Fruit fly (Drosophila melanogaster) S2 (cell line): ENCODE data around the gene ND-B17.

ENCODE experiments used
- CG8478 ChIP-seq: fragments of >200 bp; optimal IDR thresholded peaks from 2 replicates; lab custom pipeline; 2018
- CTCF ChIP-seq, 2 experiments: fragments of >200 bp; optimal IDR thresholded peaks; 2 replicates each; lab custom pipeline; 2018

Gene ND-B17

DNA sequence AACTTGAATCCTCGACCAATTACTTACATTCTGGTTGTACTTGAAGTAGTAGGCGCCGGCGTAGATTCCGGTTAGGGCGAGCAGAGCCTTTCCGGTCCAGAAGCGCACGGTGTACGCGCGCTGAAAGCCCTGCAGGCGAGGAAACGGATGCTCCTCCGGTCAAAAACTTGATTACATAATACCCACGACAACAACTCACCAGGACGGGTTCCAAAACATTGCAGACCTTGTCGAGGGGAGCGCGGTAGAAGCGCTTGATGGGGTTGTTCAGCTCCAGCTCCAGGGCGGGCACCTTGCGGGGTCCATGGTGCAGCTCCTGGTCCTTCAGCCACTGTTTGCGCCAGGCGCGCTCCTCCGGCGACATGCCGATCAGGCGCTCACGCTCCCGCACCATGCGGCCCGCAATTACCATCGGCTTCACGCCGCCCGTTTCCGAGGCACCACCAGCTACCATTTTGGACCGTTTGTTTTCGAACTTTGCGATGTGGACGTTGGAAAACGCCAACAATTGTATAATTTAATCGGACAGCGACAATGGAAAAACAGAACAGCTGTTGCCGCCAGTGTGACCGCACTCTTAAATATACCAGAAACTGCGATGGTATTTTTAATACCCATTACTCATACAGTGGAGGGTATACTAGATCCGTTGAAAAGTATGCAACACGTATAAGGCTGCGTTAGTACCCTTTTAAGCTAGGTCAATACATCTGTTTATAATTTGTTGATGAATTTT, at the start of gene ND-B17:
ND-B17 (minus strand) TSS at position 556 of the 736 bp plus-strand sequence.
- TF ChIP-seq CG8478 = no peak

DNA sequence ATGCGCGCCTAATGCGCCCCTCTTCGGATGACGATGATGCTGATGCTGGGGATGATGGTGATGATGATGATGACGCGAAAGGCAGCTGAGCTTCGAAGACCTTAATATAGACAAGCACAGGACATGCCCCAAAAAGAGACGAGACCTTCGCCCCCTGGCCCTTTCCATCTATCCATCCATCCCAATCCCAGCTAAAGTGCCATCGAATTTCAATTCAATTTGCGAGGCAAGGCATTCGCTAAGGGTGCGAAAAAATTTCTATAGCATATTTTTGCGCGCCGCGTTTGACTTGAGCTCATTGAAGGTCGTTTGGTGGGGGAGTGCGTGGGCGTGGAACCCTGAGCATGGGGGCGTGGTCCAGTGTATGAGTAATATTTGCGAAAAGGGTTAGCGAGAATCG, 45.4 kb upstream of the ND-B17 start:
- TF ChIP-seq CTCF (optimal IDR thresholded peaks at IDR 0.05; lab: Kevin White, UChicago) (no peak), CG8478 (no peak)

DNA sequence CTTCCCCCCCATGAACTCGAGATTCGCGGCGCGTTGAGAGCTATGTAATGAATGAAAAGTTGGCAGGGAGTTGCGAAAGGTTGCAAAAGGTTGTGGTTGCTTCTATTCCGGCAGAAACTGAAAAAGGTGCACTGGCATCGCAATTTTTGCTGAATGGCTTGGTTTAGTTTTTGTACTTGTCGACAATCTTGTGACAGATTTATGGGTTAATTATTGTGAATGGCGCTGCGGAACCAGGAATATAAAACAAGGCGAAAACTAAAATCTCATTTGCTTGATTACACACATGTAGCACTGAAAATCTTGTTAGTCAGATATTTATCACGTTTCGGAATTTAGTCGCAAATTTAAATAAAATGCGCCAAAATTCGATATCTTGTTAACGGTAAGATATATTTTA, 32.9 kb upstream of the ND-B17 start, which contains the start of gene t-Grip91:
t-Grip91 (plus strand) TSS at position 301 of the 400 bp plus-strand sequence.
- TF ChIP-seq CG8478 (no peak), CTCF (optimal IDR thresholded peaks at IDR 0.05; lab: Kevin White, UChicago) (no peak)

DNA sequence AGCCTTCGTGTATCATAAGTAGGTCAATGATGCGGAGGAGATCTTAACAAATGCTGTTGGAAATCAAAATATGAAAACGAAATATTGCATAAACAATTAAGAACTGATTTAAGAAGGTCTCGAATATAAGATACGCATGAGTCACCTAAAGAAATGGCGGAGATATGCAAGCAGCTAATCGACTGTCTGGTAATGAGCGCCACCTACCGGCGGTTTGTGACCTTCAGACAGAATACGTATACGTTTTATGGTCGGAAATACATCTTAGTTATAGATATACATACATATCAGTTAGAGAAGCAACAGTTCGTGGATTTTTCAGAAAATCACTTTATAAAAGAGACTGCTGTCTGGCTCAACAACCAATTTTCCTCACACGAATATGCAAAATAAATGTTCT, 32.1 kb upstream of the ND-B17 start:
- TF ChIP-seq CTCF (optimal IDR thresholded peaks at IDR 0.05; lab: Kevin White, UChicago) = peak; percentile 80 to 83
- no peak for TF ChIP-seq CG8478

DNA sequence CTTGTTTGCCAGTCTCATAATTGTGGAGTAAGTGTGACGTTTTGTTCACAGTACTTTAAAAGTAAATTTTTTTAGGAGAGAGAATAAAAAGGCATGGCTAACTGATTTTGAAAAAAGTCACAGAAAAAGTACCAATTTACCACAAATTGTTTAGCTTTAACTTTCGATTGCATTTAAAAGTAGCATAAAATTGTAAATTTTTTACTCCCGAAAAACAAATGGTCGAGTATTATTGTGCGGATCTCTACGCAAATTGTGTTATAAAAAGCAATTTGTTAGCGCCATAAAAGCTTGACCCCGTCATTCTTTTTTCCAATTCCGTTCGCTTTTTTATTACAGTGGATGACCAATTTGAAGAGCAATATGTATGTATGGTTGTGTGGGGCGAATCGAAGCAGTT, 25.9 kb upstream of the ND-B17 start, which contains the start of gene CG43760:
CG43760 (minus strand) TSS at position 101 of the 400 bp plus-strand sequence.
- no peak for TF ChIP-seq CG8478
- no peak for TF ChIP-seq CTCF (optimal IDR thresholded peaks at IDR 0.05; lab: Kevin White, UChicago)

DNA sequence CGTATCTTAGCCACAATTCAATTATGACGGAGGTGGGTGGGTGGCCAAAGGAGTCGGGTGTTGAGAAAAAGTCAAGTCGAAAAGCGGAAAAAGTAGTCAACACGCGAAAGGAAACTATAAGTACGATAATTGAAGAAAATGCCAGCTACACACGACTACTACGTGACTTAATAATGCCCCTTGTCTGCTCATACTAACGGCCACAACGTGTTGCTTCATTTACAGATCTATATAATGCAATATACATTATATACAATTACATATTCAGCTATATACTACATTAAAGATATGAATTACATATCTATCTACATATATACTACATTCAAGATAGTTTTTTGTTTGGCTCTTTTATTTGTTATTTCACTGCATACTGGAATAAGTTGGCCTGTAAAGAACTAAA, 22.1 kb upstream of the ND-B17 start, which contains the start of gene CG31826:
CG31826 (minus strand) TSS at position 101 of the 400 bp plus-strand sequence.
- TF ChIP-seq CTCF (optimal IDR thresholded peaks at IDR 0.05; lab: Kevin White, UChicago) (no peak), CG8478 (no peak)

DNA sequence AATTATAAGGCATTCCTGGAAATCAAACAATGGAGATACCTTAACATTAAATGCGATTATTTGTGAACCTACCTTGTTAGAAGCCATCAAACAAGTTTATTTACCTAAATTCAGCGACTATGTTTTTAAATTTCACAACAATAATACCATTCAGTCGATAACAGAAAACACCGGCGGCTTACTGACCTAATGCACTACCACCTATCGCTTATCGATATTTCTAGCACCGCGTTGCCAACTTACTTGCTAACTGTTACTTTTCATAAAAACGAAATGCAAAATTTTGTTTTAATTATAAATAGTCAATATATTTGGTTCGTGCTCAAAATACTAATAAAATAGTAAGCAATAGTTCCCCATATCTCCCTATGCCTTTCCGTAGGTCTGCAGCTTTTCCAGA, 20.1 kb upstream of the ND-B17 start, which contains the start of gene Ku80:
Ku80 (minus strand) TSS at position 182 of the 400 bp plus-strand sequence.
- TF ChIP-seq CTCF (optimal IDR thresholded peaks at IDR 0.05; lab: Kevin White, UChicago) (no peak), CG8478 (no peak)

DNA sequence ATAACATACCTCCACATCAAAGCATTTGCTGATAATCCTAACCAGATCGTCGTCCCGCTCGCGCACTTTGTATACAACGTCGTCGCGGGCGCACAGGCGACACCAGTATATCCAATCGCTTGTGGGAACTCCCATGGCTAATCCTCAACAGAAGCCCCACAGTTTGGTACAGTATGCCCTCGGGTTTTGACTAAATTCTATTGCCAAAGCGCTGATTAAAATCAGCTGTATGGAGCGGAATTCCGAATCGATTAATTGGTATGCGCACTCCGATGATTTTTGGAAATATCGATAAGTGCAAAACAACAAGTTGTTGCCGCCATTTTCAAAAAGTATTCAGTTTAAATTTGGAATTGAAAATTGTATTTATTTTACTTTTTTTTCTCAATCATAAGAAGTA, 17.2 kb upstream of the ND-B17 start, which contains the start of gene wek:
wek (minus strand) TSS at position 253 of the 400 bp plus-strand sequence.
- TF ChIP-seq CTCF (optimal IDR thresholded peaks at IDR 0.05; lab: Kevin White, UChicago) = no peak
- no peak for TF ChIP-seq CG8478

DNA sequence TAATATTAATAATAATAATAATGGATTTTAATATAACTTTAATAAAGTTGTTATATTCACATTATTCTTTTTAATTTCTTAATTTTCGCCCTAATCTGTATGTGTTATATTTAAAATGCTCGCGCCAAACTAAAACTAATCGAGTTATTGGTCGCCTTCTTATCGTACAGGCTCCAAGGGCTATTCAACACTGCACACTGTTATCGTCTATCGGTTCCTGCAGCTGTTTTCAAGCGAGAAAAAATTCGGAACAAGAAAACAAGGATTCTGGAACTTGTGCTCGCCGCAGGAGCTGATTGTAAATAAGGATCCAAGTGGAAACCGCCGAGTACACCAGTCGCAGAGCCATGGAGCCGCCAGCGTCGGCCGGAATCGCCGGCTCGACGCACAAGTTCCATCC, 13.2 kb upstream of the ND-B17 start, which contains the start of gene CG3793:
CG3793 (plus strand) TSS at position 192 of the 400 bp plus-strand sequence.
- no peak for TF ChIP-seq CG8478

DNA sequence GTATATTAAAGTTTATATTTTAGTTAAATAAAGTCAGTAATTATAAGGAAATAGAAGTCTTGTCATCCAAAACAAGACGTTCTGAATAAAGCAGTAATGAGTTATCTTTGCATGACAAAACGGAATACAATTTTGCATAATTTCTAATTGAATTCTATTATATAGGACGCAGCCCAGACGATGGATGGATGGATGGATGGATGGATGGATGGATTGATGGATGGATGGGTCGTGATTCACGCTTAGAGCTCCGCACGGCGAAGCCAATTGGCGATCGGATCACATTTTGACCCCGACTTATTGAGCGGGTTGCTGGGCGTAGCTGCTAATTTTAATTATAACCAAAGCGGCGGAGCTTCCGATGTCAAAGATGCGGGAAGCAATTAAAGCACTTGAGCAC, 12.5 kb upstream of the ND-B17 start:
- no peak for TF ChIP-seq CTCF (optimal IDR thresholded peaks at IDR 0.05; lab: Kevin White, UChicago)
- TF ChIP-seq CG8478 = no peak

DNA sequence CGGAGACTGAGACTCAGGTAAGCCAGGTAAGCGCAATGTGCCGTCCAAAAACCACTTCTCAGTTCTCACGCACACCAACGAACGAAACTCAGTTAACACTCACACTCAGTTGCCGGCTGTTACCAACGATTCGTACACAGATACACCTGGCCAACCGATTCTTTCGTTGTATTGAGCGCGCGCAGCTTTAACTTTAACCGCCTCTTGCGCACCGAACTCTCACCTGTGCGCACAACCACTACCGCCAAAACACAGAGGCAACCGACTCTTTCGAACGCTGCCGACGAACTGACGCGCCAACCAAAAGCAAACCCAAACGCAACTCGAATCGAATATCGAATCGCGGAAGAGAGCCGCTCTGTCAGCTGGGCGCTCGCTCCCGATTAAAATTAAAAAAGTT, 11.6 kb upstream of the ND-B17 start, which contains the start of gene Gli:
Gli (minus strand) TSS at position 293 of the 400 bp plus-strand sequence.
- TF ChIP-seq CTCF (optimal IDR thresholded peaks at IDR 0.05; lab: Kevin White, UChicago) (no peak), CG8478 (no peak)

DNA sequence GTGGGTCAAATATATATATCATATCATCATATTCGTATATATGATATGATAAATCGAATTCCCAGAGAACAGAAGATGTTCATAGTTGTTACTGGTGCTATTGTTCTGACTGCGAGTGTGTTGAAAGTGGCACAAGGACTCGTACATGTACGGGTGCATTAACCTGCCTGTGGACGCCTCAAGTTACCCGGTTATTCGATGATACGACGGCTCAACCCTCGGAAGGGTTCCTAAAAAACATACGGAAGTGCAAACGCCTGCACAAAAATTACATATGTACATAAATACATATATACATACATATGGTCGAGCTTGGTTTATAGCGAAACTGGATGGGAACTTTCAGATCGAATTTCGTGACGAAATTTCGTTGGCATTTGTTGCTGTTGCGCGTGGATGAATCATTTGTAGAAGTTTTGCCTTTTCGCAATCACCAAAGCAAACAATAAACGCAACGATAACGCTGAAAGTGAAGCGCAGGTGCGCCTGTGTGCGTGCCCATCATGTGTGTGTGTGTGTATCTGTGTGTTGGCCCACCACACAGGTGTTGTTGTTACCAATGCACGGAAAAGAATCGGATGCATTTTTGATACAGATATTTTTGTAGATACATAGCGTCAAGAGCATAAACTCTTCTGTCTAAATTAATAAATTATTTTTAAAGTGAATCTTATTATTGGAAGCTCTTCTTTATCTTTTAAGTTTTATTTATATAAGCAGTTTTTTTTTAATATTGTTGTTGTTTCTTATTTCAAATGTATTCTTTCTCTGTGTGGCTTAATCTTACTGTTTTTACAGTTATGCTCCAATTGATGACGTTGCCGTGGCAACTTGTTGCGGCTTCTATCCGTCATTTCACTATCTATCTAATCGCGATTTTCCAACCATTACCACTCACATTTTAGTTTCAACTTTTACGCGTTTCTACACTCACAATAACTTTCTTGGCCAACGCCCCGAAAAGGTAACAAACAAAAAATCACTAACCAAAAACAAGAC, 10.8 kb upstream of the ND-B17 start:
- TF ChIP-seq CG8478 (no peak), CTCF (optimal IDR thresholded peaks at IDR 0.05; lab: Kevin White, UChicago) (no peak)

DNA sequence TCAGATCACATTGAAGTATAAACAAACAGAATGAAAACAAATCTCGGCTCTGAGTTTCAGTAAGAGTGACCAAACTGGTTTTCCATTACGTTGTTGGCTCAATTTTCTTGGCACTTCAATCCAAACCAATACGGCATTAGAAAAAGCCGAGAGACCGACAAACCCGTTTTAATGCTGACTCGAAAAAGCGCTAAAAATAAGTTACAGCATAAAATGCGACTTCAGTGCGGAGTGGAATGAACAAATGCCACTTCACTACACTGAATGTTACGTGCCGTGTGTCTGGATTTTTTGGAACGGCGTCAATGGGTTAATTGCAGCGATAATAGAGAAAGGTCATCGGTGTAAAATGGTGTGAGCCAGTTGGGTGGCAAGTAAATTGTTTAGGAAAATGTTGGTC, 9.8 kb upstream of the ND-B17 start:
- TF ChIP-seq CG8478 = no peak
- TF ChIP-seq CTCF (optimal IDR thresholded peaks at IDR 0.05; lab: Kevin White, UChicago) = no peak

DNA sequence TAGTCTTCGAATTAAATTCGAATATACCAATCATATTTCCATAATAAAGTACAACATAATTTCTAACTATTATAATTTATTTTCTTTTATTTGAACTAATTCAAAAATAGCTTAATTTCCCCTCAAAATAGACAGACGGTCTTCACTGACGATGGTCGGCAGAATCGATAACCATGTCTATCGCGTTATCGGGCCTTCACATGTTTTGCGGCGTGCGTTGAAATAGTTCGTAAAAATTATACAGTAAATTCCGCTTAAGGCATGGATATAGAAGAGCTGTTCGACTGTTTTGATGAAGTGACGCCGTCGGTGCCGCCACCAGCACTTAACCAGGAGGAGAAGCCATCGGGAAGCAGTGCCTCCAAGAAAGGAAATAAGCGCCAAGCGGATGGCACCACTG, 1.2 kb upstream of the ND-B17 start, which contains the start of gene Mtr4:
Mtr4 (plus strand) TSS at position 168 of the 400 bp plus-strand sequence.
- no peak for TF ChIP-seq CTCF (optimal IDR thresholded peaks at IDR 0.05; lab: Kevin White, UChicago)
- TF ChIP-seq CG8478 = no peak

DNA sequence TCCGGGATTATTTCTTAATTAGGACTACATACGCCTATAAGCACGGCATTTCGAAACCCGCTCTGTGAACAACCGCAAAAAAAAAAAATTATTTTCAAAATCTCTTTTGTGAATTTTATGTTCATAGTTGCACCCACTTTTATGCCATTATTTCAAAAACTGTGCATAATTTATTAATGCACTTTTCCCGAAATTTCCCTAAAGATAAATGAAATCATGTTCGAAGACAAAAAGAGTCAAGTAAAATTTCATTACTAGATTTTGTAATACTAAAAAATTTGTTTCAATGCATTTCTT, 329 bp upstream of the ND-B17 start:
- TF ChIP-seq CG8478 = no peak
- TF ChIP-seq CTCF (optimal IDR thresholded peaks at IDR 0.05; lab: Kevin White, UChicago) = no peak

DNA sequence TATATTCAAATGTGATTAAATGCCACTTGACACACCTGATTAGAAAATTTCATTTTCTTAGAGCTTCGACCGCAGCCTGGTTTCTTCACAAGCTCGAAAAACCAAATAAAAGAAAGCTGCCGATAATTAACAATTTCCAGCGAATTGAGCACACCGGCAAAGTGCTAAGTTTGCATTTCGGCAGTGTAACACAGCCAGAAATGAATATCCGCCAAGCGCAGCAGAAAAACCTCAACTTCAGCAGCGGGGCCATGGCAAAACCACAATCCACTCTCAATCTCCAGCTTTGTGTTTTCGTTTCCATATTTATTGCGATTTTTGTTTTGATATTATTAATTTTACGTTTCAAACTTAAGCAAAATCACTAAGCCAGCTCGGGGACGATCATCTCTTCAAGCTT, 1.6 kb downstream of the ND-B17 start:
- TF ChIP-seq CG8478 = no peak
- TF ChIP-seq CTCF (optimal IDR thresholded peaks at IDR 0.05; lab: Kevin White, UChicago) = no peak
